Fruit fly (Drosophila melanogaster) ovary, adult (tissue): ENCODE data around the gene CG4467.

Experiments used
- CG17801 ChIP-seq: fragments of 200-800 bp; optimal IDR thresholded peaks from 2 replicates; lab custom pipeline; 2019; ENCODE audit warnings: missing biosample characterization, mild to moderate bottlenecking, missing genetic modification characterization, moderate library complexity; ENCODE audit not compliant: partially characterized antibody

Gene CG4467

dm6 chr3R:23248853-23249573 lies at the start of gene CG4467:
Gene CG4467, minus strand, starts transcription at chr3R:23248903.
- TF ChIP-seq CG17801 (GFP tag; lab: Kevin White, UChicago): no peak

DNA sequence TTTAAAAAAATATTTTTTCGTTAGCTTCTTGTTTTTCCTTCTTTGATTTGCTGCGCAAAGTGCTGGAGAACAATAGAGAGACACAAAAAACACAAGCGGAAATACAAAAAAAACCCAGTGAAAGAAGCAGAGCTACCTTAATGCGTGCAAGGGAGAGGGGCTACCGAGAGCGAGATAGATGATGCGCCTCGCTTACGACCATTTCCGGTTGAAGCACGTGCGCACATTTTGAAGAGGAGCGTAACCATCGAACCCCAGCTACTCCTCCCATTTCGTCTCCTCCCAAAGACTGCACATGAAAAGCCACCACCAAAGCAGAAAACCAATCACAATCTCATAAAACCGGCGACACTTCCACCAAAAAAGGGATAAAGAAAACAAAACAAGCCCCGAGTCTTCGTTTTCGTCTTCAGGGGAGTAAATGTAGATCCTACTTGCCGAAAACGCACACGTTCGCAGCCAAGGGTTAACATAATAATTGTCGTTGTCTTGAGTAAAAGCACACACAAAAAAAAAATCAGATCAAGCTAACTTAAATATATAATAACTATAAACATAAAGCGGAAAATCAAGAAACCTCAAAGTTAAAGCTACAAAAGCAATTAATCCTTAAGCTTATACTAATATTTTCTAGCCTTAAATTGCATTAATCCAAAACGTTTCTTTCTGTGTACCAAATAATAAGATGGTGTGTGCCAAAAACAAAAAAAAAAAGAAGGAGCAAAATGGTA lies 48.6 kb upstream of the CG4467 start:
- TF ChIP-seq CG17801 (GFP tag; lab: Kevin White, UChicago): no peak

dm6 chr3R:23296146-23296545 lies 47.4 kb upstream of the CG4467 start:
- no peak for TF ChIP-seq CG17801 (GFP tag; lab: Kevin White, UChicago)

DNA sequence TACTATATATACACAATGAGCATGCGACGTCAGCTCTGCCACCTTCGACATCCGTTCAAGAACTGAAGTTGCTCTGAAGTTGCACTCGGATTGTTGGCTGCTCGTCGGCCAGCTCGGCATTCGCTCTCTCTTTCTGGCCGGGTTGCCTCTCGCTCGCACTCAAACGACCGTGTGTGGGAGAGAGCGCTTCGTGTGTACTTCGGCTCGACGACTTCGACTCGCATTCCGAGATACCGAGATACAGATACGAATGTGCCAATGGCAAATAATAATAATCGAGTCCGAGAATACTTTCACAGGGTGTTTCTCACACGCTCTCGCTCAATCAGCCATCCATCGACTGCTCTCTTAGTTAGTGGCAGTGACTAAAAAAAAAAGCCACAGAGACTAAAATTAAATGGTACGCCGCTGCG lies 46.7 kb upstream of the CG4467 start:
- peak; percentile 60 for TF ChIP-seq CG17801 (GFP tag; lab: Kevin White, UChicago)

- no peak for TF ChIP-seq CG17801 (GFP tag; lab: Kevin White, UChicago)
These were observed 44.5 kb upstream of the CG4467 start for dm6 chr3R:23293066-23293777.

dm6 chr3R:23292267-23292666 lies 43.6 kb upstream of the CG4467 start:
- no peak for TF ChIP-seq CG17801 (GFP tag; lab: Kevin White, UChicago)

dm6 chr3R:23290089-23290488 lies 41.4 kb upstream of the CG4467 start, which contains the start of gene bb8:
Gene bb8, minus strand, starts transcription at chr3R:23290189.
- TF ChIP-seq CG17801 (GFP tag; lab: Kevin White, UChicago): no peak

DNA sequence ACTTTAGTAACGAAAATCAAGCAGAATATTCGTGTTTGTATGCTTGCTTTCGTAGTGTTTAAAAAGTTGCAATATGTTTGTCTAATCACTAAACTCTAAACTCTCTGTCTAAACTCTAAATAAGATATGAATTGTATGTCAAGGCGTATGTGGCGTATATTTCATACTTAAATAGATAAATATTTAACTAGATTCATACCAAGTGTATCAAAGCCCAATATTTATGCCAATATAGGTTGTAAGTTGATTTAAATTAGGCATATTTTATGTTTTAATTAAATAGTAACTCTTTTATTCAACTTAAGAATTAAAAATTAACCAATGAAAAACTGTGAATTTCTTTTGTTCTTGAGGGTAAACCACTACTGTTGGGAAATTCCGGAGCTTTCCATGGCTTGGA lies 39.2 kb upstream of the CG4467 start, which contains the start of gene wam:
Gene wam, minus strand, starts transcription at position 101 of the 400 bp plus-strand sequence.
- no peak for TF ChIP-seq CG17801 (GFP tag; lab: Kevin White, UChicago)

dm6 chr3R:23284256-23284655 lies 35.6 kb upstream of the CG4467 start:
- TF ChIP-seq CG17801 (GFP tag; lab: Kevin White, UChicago): peak; percentile 33

dm6 chr3R:23283702-23284101 lies 35.0 kb upstream of the CG4467 start, which contains the start of gene CG6763:
Gene CG6763, plus strand, starts transcription at chr3R:23284002.
- no peak for TF ChIP-seq CG17801 (GFP tag; lab: Kevin White, UChicago)

DNA sequence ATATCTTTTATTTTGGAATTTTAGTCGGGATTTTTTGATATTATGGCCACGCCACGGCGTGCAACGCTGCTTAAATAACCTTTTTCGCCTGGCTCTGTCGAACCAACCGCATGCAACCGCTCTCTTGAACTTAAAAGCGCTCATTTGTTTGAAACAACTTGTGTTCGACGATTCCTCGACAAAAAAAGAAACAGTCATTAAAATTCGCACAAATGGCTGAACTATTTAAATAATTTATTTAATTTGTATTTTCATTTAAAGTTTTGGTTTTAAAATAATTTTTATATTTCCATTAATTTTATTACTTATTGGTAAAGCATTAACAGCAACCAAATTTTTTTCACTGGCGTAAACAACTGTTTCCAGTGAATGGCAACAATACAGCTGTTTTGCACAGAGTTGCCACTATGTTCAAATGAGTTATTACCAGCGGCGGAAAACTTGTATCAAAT lies 32.1 kb upstream of the CG4467 start, which contains the start of the genes orb and Cdc16:
Gene orb, minus strand, starts transcription at position 51 of the 452 bp plus-strand sequence.
Gene Cdc16, plus strand, starts transcription at position 396 of the 452 bp plus-strand sequence.
- peak; percentile 87 for TF ChIP-seq CG17801 (GFP tag; lab: Kevin White, UChicago)

DNA sequence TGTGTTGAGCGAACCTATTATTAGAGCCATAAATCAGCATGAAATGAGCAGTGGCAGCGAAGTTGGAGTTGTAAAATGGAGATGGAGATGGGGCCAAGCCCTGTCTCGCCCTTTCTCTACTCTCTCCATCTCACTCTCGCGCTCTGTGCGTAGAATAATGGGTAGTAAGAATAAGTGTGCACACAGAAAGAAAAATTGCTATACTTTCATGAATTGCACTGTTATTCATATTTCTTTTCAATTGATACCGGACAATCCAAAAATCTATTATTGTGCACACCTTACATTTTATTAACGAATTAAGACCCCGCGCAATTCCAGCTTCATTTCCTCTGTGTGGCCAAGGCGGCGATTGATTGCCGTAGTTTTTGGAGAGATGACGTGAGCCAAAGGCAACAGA lies 31.1 kb upstream of the CG4467 start:
- no peak for TF ChIP-seq CG17801 (GFP tag; lab: Kevin White, UChicago)

DNA sequence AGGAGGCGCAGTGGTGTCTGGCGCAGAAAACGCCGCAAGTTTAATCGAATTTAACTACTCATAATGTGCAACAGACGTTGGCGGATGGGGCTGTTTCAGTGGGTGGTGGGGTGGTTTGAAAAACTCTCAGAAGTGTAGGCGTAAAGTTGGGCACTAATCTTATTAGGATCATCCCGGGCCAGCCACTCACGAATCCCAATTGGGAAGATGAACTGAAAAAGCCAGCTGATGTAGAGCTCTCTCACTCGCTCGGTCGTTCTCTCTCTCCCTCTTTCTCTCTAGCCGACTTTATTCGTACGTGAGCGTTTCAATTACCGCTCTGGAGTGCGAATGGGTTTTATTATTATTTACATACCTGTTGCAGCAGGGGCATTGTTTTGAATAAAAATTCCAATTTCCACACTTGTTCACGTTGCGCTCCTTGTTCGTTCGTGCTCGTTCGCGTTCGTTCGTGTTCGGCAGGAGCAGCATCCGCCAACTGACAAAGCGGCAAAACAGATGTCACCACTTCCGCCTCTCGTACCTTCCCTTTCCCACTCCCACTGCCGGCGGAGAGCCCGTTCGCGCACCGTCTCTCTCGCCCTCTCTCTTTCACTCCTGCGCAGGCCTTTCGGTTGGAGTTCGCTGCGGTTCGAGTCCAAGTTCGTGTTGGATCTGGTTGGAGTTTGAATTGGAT lies 30.1 kb upstream of the CG4467 start:
- no peak for TF ChIP-seq CG17801 (GFP tag; lab: Kevin White, UChicago)

DNA sequence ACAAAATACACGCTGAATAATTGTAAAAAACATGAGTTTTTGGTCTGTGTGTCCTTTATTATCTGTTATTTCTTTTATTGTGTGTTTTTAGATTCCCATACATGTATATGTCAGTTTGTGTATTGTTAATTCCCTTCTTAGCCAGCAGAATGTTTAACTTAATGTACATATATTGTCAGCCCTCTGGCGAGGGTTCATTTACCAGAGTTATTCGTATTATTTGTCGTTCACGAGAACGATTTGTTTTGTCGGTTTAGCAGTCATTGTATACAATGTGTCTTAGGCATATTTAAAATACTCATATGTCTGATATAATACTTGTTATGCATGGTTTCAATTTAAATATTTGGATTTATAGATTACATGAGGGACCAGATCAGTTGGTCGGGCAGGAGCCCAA lies 11.9 kb upstream of the CG4467 start:
- TF ChIP-seq CG17801 (GFP tag; lab: Kevin White, UChicago): no peak
